Worm (Caenorhabditis elegans): Measurements from ENCODE around the gene str-252.

- TF ChIP-seq ceh-58 (GFP tag; IDR thresholded peaks at IDR 0.05) (no peak), egrh-3 (GFP tag; IDR thresholded peaks at IDR 0.05) (no peak), hmg-20 (GFP tag; IDR thresholded peaks at IDR 0.05) (no peak), atf-7 (tag; optimal IDR thresholded peaks at IDR 0.05) (no peak), lsy-27 (tag; optimal IDR thresholded peaks at IDR 0.05; ENCODE audit: borderline replicate concordance, insufficient read depth) (no peak), sea-2 (GFP tag; IDR thresholded peaks at IDR 0.05) (no peak), snpc-4 (GFP tag; optimal IDR thresholded peaks at IDR 0.05) (no peak), snpc-4 (tag; optimal IDR thresholded peaks at IDR 0.05) (no peak)
Observed at ce11 chrV:13934545-13934944, 18.2 kb downstream of the str-252 start, which contains the start of gene R10D12.1.

All from whole organism, young adult.